Worm (Caenorhabditis elegans): ENCODE measurements around the gene F34D10.9.
A peak's percentile ranks its signal among the peaks of the same experiment; 100 is the strongest.

F34D10.9 gene

DNA sequence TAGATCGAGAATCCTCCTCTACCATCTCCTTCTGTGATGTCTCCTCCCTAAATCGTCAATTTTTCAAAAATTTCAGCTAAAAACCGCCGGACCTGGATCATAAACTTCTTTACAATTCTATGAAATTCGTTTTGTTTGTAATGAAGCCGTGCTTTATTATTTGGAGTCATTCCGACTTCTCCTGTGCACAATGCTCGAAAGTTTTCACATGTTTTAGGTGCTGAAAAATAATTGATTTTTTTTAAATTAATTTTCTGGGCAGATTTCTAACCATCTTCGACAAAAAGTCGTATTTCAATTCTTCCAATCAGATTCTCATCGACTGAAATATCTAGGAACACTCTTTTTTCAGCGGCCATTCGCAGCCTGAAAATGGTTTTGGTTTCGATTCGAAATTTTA lies 30.1 kb downstream of the F34D10.9 start, which contains the start of gene cyn-9:
TSS of gene cyn-9 (minus strand) at position 366 of the 400 bp plus-strand sequence.
- no peak for TF ChIP-seq jun-1 (tag; optimal IDR thresholded peaks at IDR 0.05)
- TF ChIP-seq ceh-28 (tag; optimal IDR thresholded peaks at IDR 0.05), result peak; percentile 25
- no peak for TF ChIP-seq nhr-237 (tag; optimal IDR thresholded peaks at IDR 0.05)
- peak; percentile 54 for TF ChIP-seq nhr-23 (tag; optimal IDR thresholded peaks at IDR 0.05)
- TF ChIP-seq nhr-43 (tag; optimal IDR thresholded peaks at IDR 0.05; ENCODE audit: poor library complexity, severe bottlenecking), result peak; percentile 26
- no peak for TF ChIP-seq snpc-4 (tag; optimal IDR thresholded peaks at IDR 0.05)
- no peak for TF ChIP-seq lin-15B (tag; optimal IDR thresholded peaks at IDR 0.05)
- no peak for TF ChIP-seq R02D3.7 (tag; optimal IDR thresholded peaks at IDR 0.05)
- no peak for TF ChIP-seq unc-62 (GFP tag; optimal IDR thresholded peaks at IDR 0.05)
- TF ChIP-seq pqm-1 (tag; optimal IDR thresholded peaks at IDR 0.05), result no peak
- TF ChIP-seq aly-2 (tag; optimal IDR thresholded peaks at IDR 0.05), result no peak
- TF ChIP-seq skn-1 (tag; optimal IDR thresholded peaks at IDR 0.05), result no peak
- TF ChIP-seq elt-1 (tag; optimal IDR thresholded peaks at IDR 0.05), result no peak
- TF ChIP-seq ceh-9 (tag; optimal IDR thresholded peaks at IDR 0.05), result no peak
- TF ChIP-seq fkh-10 (GFP tag; optimal IDR thresholded peaks at IDR 0.05), result no peak

ce11 chrIII:3698366-3698765 lies 31.1 kb downstream of the F34D10.9 start:
- TF ChIP-seq R02D3.7 (tag; optimal IDR thresholded peaks at IDR 0.05) (no peak), pqm-1 (tag; optimal IDR thresholded peaks at IDR 0.05) (no peak), elt-3 (tag; optimal IDR thresholded peaks at IDR 0.05) (no peak), elt-2 (tag; optimal IDR thresholded peaks at IDR 0.05) (no peak), fos-1 (tag; optimal IDR thresholded peaks at IDR 0.05) (no peak), ZK546.5 (tag; optimal IDR thresholded peaks at IDR 0.05) (no peak), egl-27 (tag; optimal IDR thresholded peaks at IDR 0.05) (no peak), nhr-76 (tag; optimal IDR thresholded peaks at IDR 0.05) (no peak), lin-15B (tag; optimal IDR thresholded peaks at IDR 0.05) (no peak), nhr-11 (tag; optimal IDR thresholded peaks at IDR 0.05) (no peak), ceh-28 (tag; optimal IDR thresholded peaks at IDR 0.05) (no peak), lsy-12 (tag; optimal IDR thresholded peaks at IDR 0.05) (no peak), nhr-67 (tag; optimal IDR thresholded peaks at IDR 0.05) (no peak), ama-1 (optimal IDR thresholded peaks at IDR 0.05) (no peak), ceh-82 (tag; optimal IDR thresholded peaks at IDR 0.05) (no peak)

ce11 chrIII:3694572-3694971 lies 34.8 kb downstream of the F34D10.9 start, which contains the start of gene npr-15:
Gene npr-15, minus strand, starts transcription at chrIII:3694672.
- TF ChIP-seq fkh-2 (tag; optimal IDR thresholded peaks at IDR 0.05) (no peak), egl-5 (tag; optimal IDR thresholded peaks at IDR 0.05) (no peak), mml-1 (tag; optimal IDR thresholded peaks at IDR 0.05) (no peak), unc-39 (tag; optimal IDR thresholded peaks at IDR 0.05) (no peak), fos-1 (tag; optimal IDR thresholded peaks at IDR 0.05) (no peak), zag-1 (tag; optimal IDR thresholded peaks at IDR 0.05) (no peak), egl-27 (tag; optimal IDR thresholded peaks at IDR 0.05) (no peak), lin-39 (tag; optimal IDR thresholded peaks at IDR 0.05) (no peak), lin-15B (tag; optimal IDR thresholded peaks at IDR 0.05) (no peak), pha-4 (tag; optimal IDR thresholded peaks at IDR 0.05) (no peak), nhr-28 (tag; optimal IDR thresholded peaks at IDR 0.05) (no peak), nhr-76 (tag; optimal IDR thresholded peaks at IDR 0.05) (no peak), ztf-4 (tag; optimal IDR thresholded peaks at IDR 0.05) (no peak), sea-2 (GFP tag; optimal IDR thresholded peaks at IDR 0.05) (no peak), lsy-12 (tag; optimal IDR thresholded peaks at IDR 0.05) (no peak), elt-1 (tag; optimal IDR thresholded peaks at IDR 0.05) (no peak), nhr-77 (tag; optimal IDR thresholded peaks at IDR 0.05) (no peak)

DNA sequence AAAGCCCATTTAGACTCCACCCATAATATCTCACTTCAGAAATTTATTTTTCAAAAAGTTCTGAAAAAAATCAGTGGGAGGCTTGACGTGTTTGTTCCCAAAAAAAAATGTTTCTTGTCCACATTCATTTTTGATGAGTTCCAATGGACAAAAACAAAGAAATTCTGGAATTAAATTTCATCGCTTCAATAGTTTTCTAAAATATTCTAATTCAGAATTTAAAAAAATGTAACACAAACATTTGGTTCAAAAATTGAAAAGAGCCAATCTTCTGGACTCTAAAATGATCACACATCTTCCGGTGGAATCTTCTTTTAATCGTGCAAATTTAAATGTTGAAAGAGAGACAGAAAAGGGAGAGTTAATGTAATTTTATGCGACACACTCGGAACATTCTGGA lies 36.9 kb downstream of the F34D10.9 start:
- TF ChIP-seq ceh-16 (tag; optimal IDR thresholded peaks at IDR 0.05) (no peak), nhr-23 (tag; optimal IDR thresholded peaks at IDR 0.05) (no peak), eor-1 (tag; optimal IDR thresholded peaks at IDR 0.05) (no peak), nfya-1 (tag; optimal IDR thresholded peaks at IDR 0.05; ENCODE audit: insufficient read depth) (no peak), nhr-12 (tag; optimal IDR thresholded peaks at IDR 0.05) (no peak), ceh-28 (tag; optimal IDR thresholded peaks at IDR 0.05) (no peak), nhr-77 (tag; optimal IDR thresholded peaks at IDR 0.05) (no peak), mml-1 (tag; optimal IDR thresholded peaks at IDR 0.05) (no peak), pha-4 (tag; optimal IDR thresholded peaks at IDR 0.05) (no peak), fkh-2 (tag; optimal IDR thresholded peaks at IDR 0.05) (no peak), mdl-1 (tag; optimal IDR thresholded peaks at IDR 0.05) (no peak), nhr-28 (tag; optimal IDR thresholded peaks at IDR 0.05) (no peak), lin-15B (tag; optimal IDR thresholded peaks at IDR 0.05) (no peak), lsy-12 (tag; optimal IDR thresholded peaks at IDR 0.05) (no peak)
